Worm (Caenorhabditis elegans): ENCODE data around the gene R11D1.1.

The R11D1.1 gene

DNA sequence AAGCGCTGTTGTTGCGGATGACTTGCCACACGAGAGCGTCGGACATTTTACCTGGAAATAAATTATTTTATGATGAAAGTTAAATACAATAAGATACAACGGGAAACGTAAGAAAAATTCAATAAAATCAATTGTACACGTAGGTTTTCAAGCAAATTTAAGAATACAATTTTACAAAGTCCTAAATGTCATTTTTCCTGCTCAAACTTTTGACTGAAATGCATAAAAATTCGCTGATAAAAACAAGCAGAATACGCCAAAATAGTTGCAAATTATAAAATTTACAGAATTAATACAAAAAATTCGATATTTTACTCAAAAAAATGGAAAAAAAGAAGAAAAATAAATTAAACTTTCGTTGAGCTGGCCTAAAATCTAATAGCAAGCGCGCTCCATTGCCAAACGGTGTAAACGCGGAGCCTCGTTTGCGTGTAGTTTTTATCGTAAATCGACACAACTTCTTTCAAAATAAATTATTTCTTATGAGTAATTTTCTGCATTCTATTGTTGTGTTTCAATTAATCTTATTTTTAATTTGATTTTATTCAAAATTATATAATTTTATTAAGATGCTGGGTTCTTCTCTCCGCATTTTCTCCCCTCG lies 24.0 kb downstream of the R11D1.1 start, which contains the start of the genes rpl-28 and mrpl-49 (continued):
- TF ChIP-seq ceh-79 (tag; optimal IDR thresholded peaks at IDR 0.05) (no peak), sea-2 (GFP tag; IDR thresholded peaks at IDR 0.05) (no peak), rec-8 (tag; optimal IDR thresholded peaks at IDR 0.05) (no peak), Y56A3A.18 (GFP tag; IDR thresholded peaks at IDR 0.05) (no peak), attf-3 (GFP tag; conservative IDR thresholded peaks at IDR 0.05) (peak; percentile 99), zim-3 (tag; optimal IDR thresholded peaks at IDR 0.05) (no peak), nhr-179 (tag; optimal IDR thresholded peaks at IDR 0.05) (no peak), dox-1 (GFP tag; IDR thresholded peaks at IDR 0.05) (peak; percentile 64), xnd-1 (tag; optimal IDR thresholded peaks at IDR 0.05) (no peak), Y53G8AR.9 (GFP tag; conservative IDR thresholded peaks at IDR 0.05) (peak; percentile 48; the same call in 1 of the 2 replicates), F10E7.11 (tag; optimal IDR thresholded peaks at IDR 0.05) (no peak), ztf-22 (GFP tag; optimal IDR thresholded peaks at IDR 0.05) (no peak), attf-6 (GFP tag; IDR thresholded peaks at IDR 0.05) (no peak), ztf-25 (GFP tag; IDR thresholded peaks at IDR 0.05) (no peak), ekl-4 (GFP tag; IDR thresholded peaks at IDR 0.05) (0 out of 2 replicates have a peak, but pooled peaks have one; percentile 34), madf-8 (GFP tag; conservative IDR thresholded peaks at IDR 0.05) (0 out of 2 replicates have a peak, but pooled peaks have one; percentile 4), ztf-28 (GFP tag; IDR thresholded peaks at IDR 0.05) (no peak), mel-28 (tag; optimal IDR thresholded peaks at IDR 0.05; ENCODE audit: borderline replicate concordance) (no peak), Y53F4B.3 (GFP tag; IDR thresholded peaks at IDR 0.05) (no peak), T26A5.8 (tag; optimal IDR thresholded peaks at IDR 0.05) (no peak), athp-1 (tag; optimal IDR thresholded peaks at IDR 0.05) (no peak), attf-5 (GFP tag; optimal IDR thresholded peaks at IDR 0.05) (peak; percentile 95)

ce11 chrV:12729220-12729619 lies 25.0 kb downstream of the R11D1.1 start, which contains the start of gene R11D1.10:
TSS of gene R11D1.10 (plus strand) at chrV:12729520.
- TF ChIP-seq F52B5.7 (tag; optimal IDR thresholded peaks at IDR 0.05) (no peak), efl-1 (GFP tag; optimal IDR thresholded peaks at IDR 0.05) (no peak), nhr-27 (tag; optimal IDR thresholded peaks at IDR 0.05) (no peak)

DNA sequence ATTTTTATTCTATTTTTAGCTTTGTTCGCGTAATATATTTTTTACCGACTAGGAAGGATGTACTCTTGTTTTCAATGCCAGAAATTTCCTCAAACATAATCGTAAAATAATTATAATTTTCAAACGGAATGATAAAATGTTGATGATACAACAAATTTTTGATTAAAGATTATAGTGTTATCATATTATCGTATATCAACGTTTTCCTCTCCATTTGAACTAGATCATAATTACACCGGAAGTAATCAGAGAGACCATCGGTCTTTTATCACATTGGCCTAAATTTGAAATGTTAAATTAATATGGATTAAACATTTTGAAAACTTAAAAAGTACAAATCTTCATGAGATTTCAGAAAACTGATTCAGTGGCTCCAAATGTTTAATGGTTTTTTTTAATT lies 28.6 kb downstream of the R11D1.1 start:
- TF ChIP-seq nhr-80 (tag; optimal IDR thresholded peaks at IDR 0.05) = peak; percentile 5
- TF ChIP-seq Y53F4B.3 (GFP tag; IDR thresholded peaks at IDR 0.05) = no peak
- no peak for TF ChIP-seq madf-8 (GFP tag; conservative IDR thresholded peaks at IDR 0.05)

DNA sequence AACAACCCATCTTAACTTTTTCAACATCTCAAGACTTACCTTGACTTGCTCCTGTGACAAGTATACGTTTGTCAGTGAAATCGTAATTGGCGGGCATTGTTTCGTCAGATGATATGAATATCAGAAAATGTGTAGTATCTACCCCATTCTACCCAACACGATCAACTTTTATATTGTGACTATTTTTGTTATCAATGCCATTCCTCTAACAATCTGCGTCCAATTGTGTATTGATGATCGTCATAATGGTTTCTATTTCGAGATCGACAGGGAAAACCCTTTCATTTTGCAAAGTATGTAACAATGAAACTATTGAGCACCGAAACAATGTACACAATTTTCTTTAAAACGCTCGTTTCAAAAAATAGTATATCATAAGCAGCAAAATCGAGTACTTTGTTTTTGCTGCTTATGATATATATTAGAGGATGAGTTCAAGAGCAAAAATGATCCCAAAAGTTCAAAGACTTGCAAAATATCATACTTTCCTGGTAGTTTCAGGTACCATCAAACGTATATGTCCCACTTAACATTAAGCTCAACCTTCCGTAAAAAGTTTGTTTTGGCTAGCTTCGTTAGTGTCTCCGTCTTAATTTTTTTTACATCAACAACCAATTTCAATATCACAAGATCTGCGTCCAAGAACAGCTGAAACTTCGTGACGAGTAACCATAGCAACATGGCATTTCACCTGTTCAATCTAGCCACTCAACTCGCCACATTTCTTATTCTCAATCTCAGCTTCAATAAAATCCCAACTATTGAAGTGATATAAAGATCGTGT lies 29.5 kb downstream of the R11D1.1 start, which contains the start of the genes dhs-21 and xbx-9:
Gene dhs-21, minus strand, starts transcription at position 181 of the 784 bp plus-strand sequence.
Gene xbx-9, plus strand, starts transcription at position 734 of the 784 bp plus-strand sequence.
- TF ChIP-seq nhr-90 (tag; optimal IDR thresholded peaks at IDR 0.05) (no peak), nhr-80 (tag; optimal IDR thresholded peaks at IDR 0.05) (peak; percentile 70)

DNA sequence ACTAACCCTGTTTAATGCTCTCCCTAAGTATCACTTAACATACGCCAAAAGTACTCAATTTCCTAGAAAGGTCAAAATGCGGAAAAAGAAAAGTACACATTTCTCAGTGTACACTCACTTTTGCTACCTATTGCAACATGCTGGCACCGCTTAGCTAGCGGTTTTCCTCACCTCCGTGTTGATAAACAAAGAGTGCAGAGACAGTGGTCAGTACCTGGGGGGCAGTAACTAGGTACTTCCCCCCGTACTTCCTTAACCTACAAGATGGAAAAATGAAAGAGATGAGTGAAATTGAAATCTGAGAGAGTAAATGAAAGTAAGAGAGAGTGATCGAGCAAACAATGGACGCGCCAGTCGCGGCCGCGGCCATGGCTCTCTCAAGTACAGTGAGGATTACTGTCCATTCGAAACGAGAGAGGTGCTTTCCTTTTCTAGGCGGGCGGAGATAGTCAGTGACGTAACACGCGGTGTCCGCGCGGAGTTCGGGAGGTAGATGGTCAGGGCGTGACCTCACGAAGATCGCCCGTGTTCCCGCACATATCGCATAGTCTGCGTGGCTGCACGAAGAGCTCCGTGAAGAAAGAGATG lies 32.1 kb downstream of the R11D1.1 start, which contains the start of gene cky-1:
Gene cky-1, plus strand, starts transcription at position 538 of the 588 bp plus-strand sequence.
- TF ChIP-seq aptf-2 (GFP tag; conservative IDR thresholded peaks at IDR 0.05) (no peak), lsl-1 (GFP tag; optimal IDR thresholded peaks at IDR 0.05) (no peak), F33H1.4 (GFP tag; IDR thresholded peaks at IDR 0.05) (no peak), hrde-1 (tag; optimal IDR thresholded peaks at IDR 0.05; ENCODE audit: borderline replicate concordance) (no peak), sptf-2 (GFP tag; optimal IDR thresholded peaks at IDR 0.05) (no peak), ztf-3 (GFP tag; optimal IDR thresholded peaks at IDR 0.05) (no peak), ceh-79 (tag; optimal IDR thresholded peaks at IDR 0.05) (no peak), ztf-25 (GFP tag; IDR thresholded peaks at IDR 0.05) (no peak), somi-1 (GFP tag; optimal IDR thresholded peaks at IDR 0.05) (no peak), dpff-1 (tag; optimal IDR thresholded peaks at IDR 0.05) (no peak), bed-1 (GFP tag; IDR thresholded peaks at IDR 0.05) (no peak), attf-3 (GFP tag; conservative IDR thresholded peaks at IDR 0.05) (no peak), F57A8.1 (GFP tag; optimal IDR thresholded peaks at IDR 0.05) (no peak), akir-1 (GFP tag; optimal IDR thresholded peaks at IDR 0.05) (no peak), nhr-27 (tag; optimal IDR thresholded peaks at IDR 0.05) (no peak), F10E7.11 (tag; optimal IDR thresholded peaks at IDR 0.05) (no peak), D2030.7 (GFP tag; IDR thresholded peaks at IDR 0.05) (no peak)
